Fruit fly (Drosophila melanogaster): ENCODE results near the gene JMJD4.

dm6 chr2L:18140544-18140943 lies 18.5 kb downstream of the JMJD4 start:
- TF ChIP-seq CG8478 (optimal IDR thresholded peaks at IDR 0.05) (no peak), CTCF (optimal IDR thresholded peaks at IDR 0.05) (no peak)

Measured in S2 (cell line).